Worm (Caenorhabditis elegans) whole organism, early embryonic: ENCODE measurements around the gene D2024.4.

Experiments used
- F13C5.2 ChIP-seq: sonication (generic microtip); optimal IDR thresholded peaks from 2 replicates; lab custom pipeline; 2017; ENCODE audit warnings: mild to moderate bottlenecking, missing genetic modification characterization, inconsistent platforms, missing compliant biosample characterization
- ama-1 ChIP-seq: fragments of 150-350 bp; optimal IDR thresholded peaks from 2 replicates; lab custom pipeline; 2014
- hmg-4 ChIP-seq: fragments of 200-800 bp; sonication (Bioruptor generic); optimal IDR thresholded peaks from 2 replicates; lab custom pipeline; 2018; ENCODE audit warnings: mild to moderate bottlenecking, missing genetic modification characterization, missing compliant biosample characterization
- hnd-1 ChIP-seq: sonication (generic microtip); optimal IDR thresholded peaks from 2 replicates; lab custom pipeline; 2016; ENCODE audit warnings: missing genetic modification characterization, missing compliant biosample characterization
- tbx-11 ChIP-seq: fragments of 200-800 bp; sonication (Bioruptor generic); IDR thresholded peaks from 2 replicates; pipeline ENCODE4 v1.3.6; 2022; ENCODE audit warnings: missing genetic modification characterization, missing compliant biosample characterization

DNA sequence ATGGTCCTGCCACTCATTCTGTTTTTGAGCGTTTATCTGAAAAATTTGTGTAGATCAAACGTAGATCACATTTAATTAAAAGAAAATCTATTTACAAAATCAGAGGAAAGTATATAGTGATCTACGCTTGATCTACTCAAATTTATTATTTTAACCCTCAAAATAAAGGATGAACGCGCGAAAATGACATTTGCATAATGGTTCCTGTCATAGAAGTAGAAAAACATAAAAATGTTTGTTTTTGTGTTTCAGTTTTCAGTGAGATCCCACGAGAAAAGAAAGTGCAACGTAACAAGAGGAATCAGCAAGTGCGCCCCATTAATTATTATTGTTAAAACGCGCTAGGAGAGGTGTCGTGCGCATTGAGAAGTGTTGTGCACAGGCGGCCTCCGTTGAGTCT is 19.7 kb upstream of the D2024.4 start:
- TF ChIP-seq ama-1 (lab: Kevin White, UChicago) (no peak), hnd-1 (tag; lab: Kevin White, UChicago) (no peak), hmg-4 (GFP tag; lab: Kevin White, UChicago) (no peak), tbx-11 (GFP tag; lab: Robert Waterston, UW) (no peak), F13C5.2 (tag; lab: Kevin White, UChicago) (no peak)
